Fruit fly (Drosophila melanogaster): Measurements from ENCODE around the gene CG11085.

CG11085 gene

dm6 chrX:12615752-12616366 is at the start of gene CG11085:
Gene CG11085 (plus strand): TSS chrX:12616316.
- TF ChIP-seq CG17801 (GFP tag; optimal IDR thresholded peaks at IDR 0.05; ENCODE audit: partially characterized antibody), result no peak

- TF ChIP-seq CG17801 (GFP tag; optimal IDR thresholded peaks at IDR 0.05; ENCODE audit: partially characterized antibody), result no peak
Observed at dm6 chrX:12567663-12568062, 48.5 kb upstream of the CG11085 start.

- TF ChIP-seq CG17801 (GFP tag; optimal IDR thresholded peaks at IDR 0.05; ENCODE audit: partially characterized antibody), result no peak
Observed at dm6 chrX:12568292-12568923, 47.7 kb upstream of the CG11085 start, which contains the start of gene hwt. Gene hwt (minus strand): TSS chrX:12568452.

dm6 chrX:12574666-12575202 is 41.4 kb upstream of the CG11085 start:
- TF ChIP-seq CG17801 (GFP tag; optimal IDR thresholded peaks at IDR 0.05; ENCODE audit: partially characterized antibody), result peak; percentile 79

dm6 chrX:12575292-12575826 is 40.8 kb upstream of the CG11085 start:
- no peak for TF ChIP-seq CG17801 (GFP tag; optimal IDR thresholded peaks at IDR 0.05; ENCODE audit: partially characterized antibody)

- no peak for TF ChIP-seq CG17801 (GFP tag; optimal IDR thresholded peaks at IDR 0.05; ENCODE audit: partially characterized antibody)
Observed at dm6 chrX:12575827-12576408, 40.2 kb upstream of the CG11085 start.

dm6 chrX:12577722-12578121 is 38.4 kb upstream of the CG11085 start:
- TF ChIP-seq CG17801 (GFP tag; optimal IDR thresholded peaks at IDR 0.05; ENCODE audit: partially characterized antibody), result no peak

dm6 chrX:12578328-12578700 is 37.8 kb upstream of the CG11085 start:
- no peak for TF ChIP-seq CG17801 (GFP tag; optimal IDR thresholded peaks at IDR 0.05; ENCODE audit: partially characterized antibody)

- TF ChIP-seq CG17801 (GFP tag; optimal IDR thresholded peaks at IDR 0.05; ENCODE audit: partially characterized antibody), result no peak
Observed at dm6 chrX:12578701-12579372, 37.3 kb upstream of the CG11085 start.

dm6 chrX:12579506-12579999 is 36.6 kb upstream of the CG11085 start:
- TF ChIP-seq CG17801 (GFP tag; optimal IDR thresholded peaks at IDR 0.05; ENCODE audit: partially characterized antibody), result peak; percentile 76

dm6 chrX:12580040-12580497 is 36.0 kb upstream of the CG11085 start:
- peak; percentile 60 for TF ChIP-seq CG17801 (GFP tag; optimal IDR thresholded peaks at IDR 0.05; ENCODE audit: partially characterized antibody)

- TF ChIP-seq CG17801 (GFP tag; optimal IDR thresholded peaks at IDR 0.05; ENCODE audit: partially characterized antibody), result no peak
Observed at dm6 chrX:12580498-12581304, 35.4 kb upstream of the CG11085 start.

- no peak for TF ChIP-seq CG17801 (GFP tag; optimal IDR thresholded peaks at IDR 0.05; ENCODE audit: partially characterized antibody)
Observed at dm6 chrX:12581305-12581676, 34.8 kb upstream of the CG11085 start.

dm6 chrX:12581894-12582293 is 34.2 kb upstream of the CG11085 start:
- TF ChIP-seq CG17801 (GFP tag; optimal IDR thresholded peaks at IDR 0.05; ENCODE audit: partially characterized antibody), result no peak

Data from ovary, adult (tissue).